Fruit fly (Drosophila melanogaster): Measurements from ENCODE around the gene ppk17.

The ppk17 gene

DNA sequence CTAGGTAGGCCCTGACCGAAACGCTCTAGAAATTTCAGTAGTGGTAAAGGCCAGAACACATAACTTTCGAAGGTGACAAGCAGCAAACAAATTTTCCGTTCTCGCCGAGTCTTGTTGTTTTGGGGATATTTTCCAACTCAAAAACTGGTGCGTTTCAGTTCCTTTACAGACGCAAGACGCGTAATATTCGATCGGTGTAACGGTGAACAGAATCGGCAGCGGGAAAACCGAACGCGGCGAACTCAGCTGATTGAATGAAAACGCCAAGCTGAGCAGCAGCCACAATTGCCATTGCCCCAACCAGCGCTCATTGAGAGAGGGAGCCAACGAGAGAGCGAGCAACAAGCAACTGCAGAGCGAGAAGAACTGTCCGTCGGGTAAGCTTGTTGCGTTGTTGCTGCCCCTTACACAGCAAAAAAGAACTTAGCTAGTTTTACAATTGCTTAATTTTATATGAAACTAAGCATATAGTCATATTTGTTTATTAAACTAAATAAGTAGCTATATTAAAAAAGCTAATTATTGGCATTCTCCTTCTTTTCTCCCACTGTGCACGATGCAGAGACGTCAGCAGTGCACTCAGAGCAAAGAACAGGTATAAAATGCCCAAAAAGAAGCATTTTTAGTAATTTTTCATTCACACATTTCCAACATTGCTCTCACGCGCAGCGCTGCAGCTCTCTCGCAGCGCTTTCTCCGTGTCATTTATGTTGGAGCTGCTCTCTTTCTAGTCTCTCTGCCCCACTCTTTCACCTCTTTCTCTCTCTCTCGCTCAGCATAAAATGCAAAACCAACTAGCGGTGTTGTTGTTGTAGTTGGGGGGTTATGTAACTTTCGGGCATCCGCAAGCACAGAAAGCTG, 44.3 kb downstream of the ppk17 start, which contains the start of the genes Cyt-c-d and CG31808:
Cyt-c-d (plus strand) TSS at position 51 of the 861 bp plus-strand sequence.
CG31808 (minus strand) TSS at position 355 of the 861 bp plus-strand sequence.
- TF ChIP-seq CG11617 (GFP tag; optimal IDR thresholded peaks at IDR 0.05) = peak; percentile 83
- peak; percentile 49 for TF ChIP-seq Crg-1 (GFP tag; optimal IDR thresholded peaks at IDR 0.05)
- peak; percentile 72 for TF ChIP-seq toe (GFP tag; optimal IDR thresholded peaks at IDR 0.05)
- TF ChIP-seq Mnt (GFP tag; optimal IDR thresholded peaks at IDR 0.05) = peak; percentile 43
- no peak for TF ChIP-seq cnc (optimal IDR thresholded peaks at IDR 0.05)
- peak; percentile 88 for TF ChIP-seq CG33017 (tag; optimal IDR thresholded peaks at IDR 0.05)
- peak; percentile 49 for TF ChIP-seq Clk (GFP tag; optimal IDR thresholded peaks at IDR 0.05)
- peak; percentile 71 for TF ChIP-seq CG5204 (GFP tag; optimal IDR thresholded peaks at IDR 0.05)
- peak; percentile 88 for TF ChIP-seq bab1 (GFP tag; optimal IDR thresholded peaks at IDR 0.05)
- TF ChIP-seq cic (GFP tag; optimal IDR thresholded peaks at IDR 0.05) = peak; percentile 68
- peak; percentile 70 for TF ChIP-seq Hr96 (GFP tag; optimal IDR thresholded peaks at IDR 0.05)
- TF ChIP-seq kay (GFP tag; ENCODE audit: borderline replicate concordance) = no peak
- peak; percentile 85 for TF ChIP-seq CG7045 (GFP tag; optimal IDR thresholded peaks at IDR 0.05)
- peak; percentile 53 for TF ChIP-seq pad (GFP tag; optimal IDR thresholded peaks at IDR 0.05)
- peak; percentile 34 for TF ChIP-seq CG1620 (GFP tag; optimal IDR thresholded peaks at IDR 0.05)
- TF ChIP-seq tj (GFP tag; optimal IDR thresholded peaks at IDR 0.05) = peak; percentile 83
- TF ChIP-seq CG12768 (GFP tag; optimal IDR thresholded peaks at IDR 0.05) = peak; percentile 69
- TF ChIP-seq CG7101 (tag; optimal IDR thresholded peaks at IDR 0.05) = peak; percentile 89
- TF ChIP-seq CG14711 (tag; optimal IDR thresholded peaks at IDR 0.05) = peak; percentile 85
- TF ChIP-seq ovo (GFP tag; optimal IDR thresholded peaks at IDR 0.05) = no peak

dm6 chr2L:16715133-16715833, 45.1 kb downstream of the ppk17 start:
- TF ChIP-seq kay (GFP tag; ENCODE audit: borderline replicate concordance) = peak; percentile 58
- TF ChIP-seq CG33017 (tag; optimal IDR thresholded peaks at IDR 0.05) = no peak

dm6 chr2L:16713929-16714328, 46.4 kb downstream of the ppk17 start:
- TF ChIP-seq CG7045 (GFP tag; optimal IDR thresholded peaks at IDR 0.05) = no peak

- no peak for TF ChIP-seq CG14711 (tag; optimal IDR thresholded peaks at IDR 0.05)
These were observed 48.5 kb downstream of the ppk17 start for dm6 chr2L:16711891-16712290.

- no peak for TF ChIP-seq Hr96 (GFP tag; optimal IDR thresholded peaks at IDR 0.05)
- no peak for TF ChIP-seq CG12768 (GFP tag; optimal IDR thresholded peaks at IDR 0.05)
- no peak for TF ChIP-seq CG7045 (GFP tag; optimal IDR thresholded peaks at IDR 0.05)
- no peak for TF ChIP-seq CG14711 (tag; optimal IDR thresholded peaks at IDR 0.05)
- TF ChIP-seq Mnt (GFP tag; optimal IDR thresholded peaks at IDR 0.05) = no peak
- TF ChIP-seq tj (GFP tag; optimal IDR thresholded peaks at IDR 0.05) = no peak
- no peak for TF ChIP-seq kay (GFP tag; ENCODE audit: borderline replicate concordance)
- no peak for TF ChIP-seq pad (GFP tag; optimal IDR thresholded peaks at IDR 0.05)
- no peak for TF ChIP-seq ovo (GFP tag; optimal IDR thresholded peaks at IDR 0.05)
- no peak for TF ChIP-seq CG7101 (tag; optimal IDR thresholded peaks at IDR 0.05)
- TF ChIP-seq Clk (GFP tag; optimal IDR thresholded peaks at IDR 0.05) = no peak
- TF ChIP-seq toe (GFP tag; optimal IDR thresholded peaks at IDR 0.05) = no peak
- TF ChIP-seq CG5204 (GFP tag; optimal IDR thresholded peaks at IDR 0.05) = no peak
- TF ChIP-seq CG11617 (GFP tag; optimal IDR thresholded peaks at IDR 0.05) = no peak
- TF ChIP-seq cic (GFP tag; optimal IDR thresholded peaks at IDR 0.05) = no peak
- no peak for TF ChIP-seq CG33017 (tag; optimal IDR thresholded peaks at IDR 0.05)
These were observed 49.7 kb downstream of the ppk17 start for dm6 chr2L:16710677-16711076.

DNA sequence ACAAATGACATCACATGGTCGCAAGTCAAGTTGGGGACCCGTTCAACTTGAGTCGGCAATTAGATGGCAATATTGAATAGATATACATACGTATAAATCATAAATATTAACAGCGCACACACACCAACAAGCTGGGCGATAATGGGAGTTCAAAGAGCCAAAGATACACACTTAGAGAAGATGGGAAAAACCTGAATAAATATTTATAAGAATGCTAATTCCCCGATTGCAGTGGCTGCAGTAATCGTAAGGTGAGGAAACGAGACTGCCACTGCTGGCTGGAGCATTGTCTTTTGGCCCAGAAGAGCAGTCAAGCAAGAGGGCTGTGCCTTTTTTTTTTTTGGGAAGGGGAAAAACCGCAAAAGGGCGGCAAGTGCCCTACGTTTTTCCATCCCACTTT, 50.1 kb downstream of the ppk17 start:
- TF ChIP-seq Crg-1 (GFP tag; optimal IDR thresholded peaks at IDR 0.05) = no peak
- TF ChIP-seq CG7045 (GFP tag; optimal IDR thresholded peaks at IDR 0.05) = no peak
- TF ChIP-seq bab1 (GFP tag; optimal IDR thresholded peaks at IDR 0.05) = no peak
- no peak for TF ChIP-seq CG33017 (tag; optimal IDR thresholded peaks at IDR 0.05)
- TF ChIP-seq cnc (optimal IDR thresholded peaks at IDR 0.05) = no peak
- TF ChIP-seq Clk (GFP tag; optimal IDR thresholded peaks at IDR 0.05) = no peak
- no peak for TF ChIP-seq CG14711 (tag; optimal IDR thresholded peaks at IDR 0.05)
- TF ChIP-seq CG11617 (GFP tag; optimal IDR thresholded peaks at IDR 0.05) = no peak
- TF ChIP-seq CG7101 (tag; optimal IDR thresholded peaks at IDR 0.05) = no peak
- TF ChIP-seq Mnt (GFP tag; optimal IDR thresholded peaks at IDR 0.05) = no peak
- no peak for TF ChIP-seq pad (GFP tag; optimal IDR thresholded peaks at IDR 0.05)
- no peak for TF ChIP-seq CG12768 (GFP tag; optimal IDR thresholded peaks at IDR 0.05)
- TF ChIP-seq cic (GFP tag; optimal IDR thresholded peaks at IDR 0.05) = no peak
- no peak for TF ChIP-seq tj (GFP tag; optimal IDR thresholded peaks at IDR 0.05)
- no peak for TF ChIP-seq toe (GFP tag; optimal IDR thresholded peaks at IDR 0.05)
- TF ChIP-seq CG1620 (GFP tag; optimal IDR thresholded peaks at IDR 0.05) = no peak
- no peak for TF ChIP-seq kay (GFP tag; ENCODE audit: borderline replicate concordance)

Data from whole organism, adult.